Worm (Caenorhabditis elegans) whole organism, L4 larva: Measurements from ENCODE around the gene C08F8.6.

Experiments used
- F26F4.8 ChIP-seq: fragments of 200-800 bp; sonication (Bioruptor generic); conservative IDR thresholded peaks from 2 replicates; pipeline ENCODE4 v1.3.6; 2022; ENCODE audit warnings: missing genetic modification characterization, missing compliant biosample characterization
- R02D3.7 ChIP-seq: fragments of 150-350 bp; sonication (generic microtip); optimal IDR thresholded peaks from 3 replicates; lab custom pipeline; 2014; ENCODE audit warnings: missing biosample characterization, missing genetic modification characterization
- jun-1 ChIP-seq: fragments of 150-350 bp; optimal IDR thresholded peaks from 2 replicates; lab custom pipeline; 2014; ENCODE audit warnings: missing biosample characterization, missing genetic modification reagents, missing genetic modification characterization
- nhr-237 ChIP-seq: sonication (generic microtip); optimal IDR thresholded peaks from 2 replicates; lab custom pipeline; 2017; ENCODE audit warnings: missing biosample characterization, missing genetic modification characterization
- nhr-28 ChIP-seq: fragments of 150-350 bp; optimal IDR thresholded peaks from 2 replicates; lab custom pipeline; 2014; ENCODE audit warnings: missing biosample characterization, missing genetic modification characterization
- nhr-77 ChIP-seq: fragments of 150-350 bp; optimal IDR thresholded peaks from 2 replicates; lab custom pipeline; 2014; ENCODE audit warnings: missing biosample characterization, missing genetic modification characterization
- skn-1 ChIP-seq: fragments of 150-350 bp; optimal IDR thresholded peaks from 2 replicates; lab custom pipeline; 2014; ENCODE audit warnings: missing biosample characterization, missing genetic modification characterization

DNA sequence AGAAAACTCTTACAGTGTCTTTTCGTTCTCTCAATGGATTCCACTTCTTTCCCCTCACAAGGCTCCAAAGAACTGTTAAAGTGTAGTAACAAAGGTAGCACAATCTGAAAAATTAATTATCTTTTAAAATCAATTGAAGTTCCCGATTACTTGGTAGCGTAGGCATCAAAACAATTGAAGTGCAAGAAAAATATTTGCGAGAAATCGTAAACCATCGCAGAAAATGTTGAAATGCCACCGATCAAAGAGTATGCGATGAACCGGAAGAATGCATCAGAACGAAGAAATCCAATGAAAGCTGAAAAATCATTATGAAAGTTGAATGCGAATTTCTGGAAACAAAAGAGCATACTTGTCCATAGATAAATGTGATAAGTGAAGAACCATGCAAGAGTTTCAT, 18.2 kb downstream of the C08F8.6 start:
- TF ChIP-seq R02D3.7 (tag; lab: Kevin White, UChicago) (no peak), nhr-77 (tag; lab: Kevin White, UChicago) (no peak), nhr-28 (tag; lab: Kevin White, UChicago) (no peak), skn-1 (tag; lab: Kevin White, UChicago) (no peak), jun-1 (no peak), F26F4.8 (GFP tag; lab: Robert Waterston, UW) (no peak), nhr-237 (tag; lab: Kevin White, UChicago) (no peak)
